Worm (Caenorhabditis elegans) whole organism, late embryonic: ENCODE results near the gene ZK632.12.

Experiments
- C38D4.7 ChIP-seq: fragments of 200-800 bp; sonication (Bioruptor generic); optimal IDR thresholded peaks from 2 replicates; lab custom pipeline; 2018; ENCODE audit warnings: mild to moderate bottlenecking, missing genetic modification characterization, moderate library complexity, missing compliant biosample characterization
- ama-1 ChIP-seq: fragments of 150-350 bp; optimal IDR thresholded peaks from 2 replicates; lab custom pipeline; 2014
- ceh-18 ChIP-seq: sonication (generic microtip); optimal IDR thresholded peaks from 2 replicates; lab custom pipeline; 2016; ENCODE audit warnings: missing genetic modification characterization, missing compliant biosample characterization
- ceh-9 ChIP-seq: sonication (generic microtip); optimal IDR thresholded peaks from 2 replicates; lab custom pipeline; 2016; ENCODE audit warnings: mild to moderate bottlenecking, missing genetic modification characterization, inconsistent platforms, missing compliant biosample characterization
- fax-1 ChIP-seq: sonication (generic microtip); optimal IDR thresholded peaks from 2 replicates; lab custom pipeline; 2016; ENCODE audit warnings: missing genotype, missing genetic modification characterization, missing compliant biosample characterization
- nhr-11 ChIP-seq: fragments of 150-350 bp; optimal IDR thresholded peaks from 2 replicates; lab custom pipeline; 2014; ENCODE audit warnings: missing biosample characterization, missing genetic modification characterization

DNA sequence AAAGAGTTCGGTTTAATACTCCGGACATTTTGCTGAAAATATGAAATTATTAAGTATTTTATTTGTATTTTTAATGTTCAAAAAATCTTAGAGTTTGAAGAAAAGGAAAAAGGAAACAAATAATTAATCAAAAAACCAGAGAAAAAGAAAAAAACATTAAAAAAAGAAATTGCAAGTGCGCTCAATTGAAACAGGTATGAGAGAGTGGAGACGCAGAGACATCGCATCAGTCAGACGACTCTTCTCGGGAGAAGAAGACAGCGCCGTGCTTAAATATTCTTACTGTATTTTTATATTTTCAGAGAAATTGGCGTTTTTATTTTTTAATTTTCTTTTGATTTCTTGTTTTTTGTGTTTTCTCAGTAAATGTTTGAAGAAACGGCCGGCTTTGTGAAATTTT is 17.5 kb downstream of the ZK632.12 start, which contains the start of gene mrpl-36:
- TF ChIP-seq C38D4.7 (GFP tag; lab: Kevin White, UChicago) = no peak
- TF ChIP-seq fax-1 (tag; lab: Kevin White, UChicago) = no peak
- TF ChIP-seq nhr-11 (tag; lab: Kevin White, UChicago) = no peak
- no peak for TF ChIP-seq ama-1 (lab: Kevin White, UChicago)
- TF ChIP-seq ceh-18 (tag; lab: Kevin White, UChicago) = no peak
- no peak for TF ChIP-seq ceh-9 (tag; lab: Kevin White, UChicago)
